Worm (Caenorhabditis elegans): ENCODE measurements around the gene unc-41.

DNA sequence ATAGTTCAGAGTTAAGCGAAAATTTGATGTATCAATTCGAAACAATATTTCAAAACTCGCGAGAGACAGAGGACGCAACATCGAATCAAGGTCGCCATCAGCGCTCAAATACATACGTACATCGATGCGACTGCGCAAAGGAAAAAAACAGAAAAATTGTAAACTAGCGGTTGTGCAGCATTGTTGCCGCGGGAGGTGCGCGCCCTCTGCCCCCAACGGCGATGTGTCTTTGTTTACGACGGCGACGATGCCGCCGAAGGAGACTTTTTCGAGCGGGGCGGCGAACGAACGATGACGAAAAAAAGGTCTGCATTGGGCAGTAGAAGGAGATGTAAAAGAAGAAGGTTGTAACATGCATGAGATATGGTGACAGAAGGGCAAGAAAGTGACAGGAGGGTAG is 13.1 kb downstream of the unc-41 start:
- TF ChIP-seq nhr-77 (tag; optimal IDR thresholded peaks at IDR 0.05): no peak
- no peak for TF ChIP-seq unc-62 (GFP tag; optimal IDR thresholded peaks at IDR 0.05)
- TF ChIP-seq ama-1 (optimal IDR thresholded peaks at IDR 0.05): no peak
